Worm (Caenorhabditis elegans) whole organism, mixed stage, embryonic: ENCODE data around the gene F49C5.10.
"Not testable (repeated sequence)": the region's sequence is repeated elsewhere in the genome, so short reads cannot be mapped to it uniquely, and the experiment has no call there.

Experiments used
- M03D4.4 ChIP-seq: sonication (generic microtip); optimal IDR thresholded peaks from 2 replicates; lab custom pipeline; 2017; ENCODE audit warnings: mild to moderate bottlenecking, missing genetic modification characterization, missing compliant biosample characterization
- bed-3 ChIP-seq: fragments of 200-800 bp; sonication (Bioruptor generic); optimal IDR thresholded peaks from 3 replicates; lab custom pipeline; 2018; ENCODE audit warnings: mild to moderate bottlenecking, missing genetic modification characterization, moderate library complexity, missing compliant biosample characterization
- ceh-39 ChIP-seq: fragments of 150-350 bp; optimal IDR thresholded peaks from 2 replicates; lab custom pipeline; 2014; ENCODE audit warnings: missing biosample characterization, missing genetic modification characterization
- ceh-43 ChIP-seq: fragments of 200-800 bp; sonication (Bioruptor generic); optimal IDR thresholded peaks from 2 replicates; lab custom pipeline; 2018; ENCODE audit warnings: mild to moderate bottlenecking, missing genetic modification characterization, moderate library complexity, missing compliant biosample characterization
- ceh-83 ChIP-seq: fragments of 200-800 bp; sonication (Bioruptor generic); optimal IDR thresholded peaks from 2 replicates; lab custom pipeline; 2018; ENCODE audit warnings: mild to moderate bottlenecking, missing genetic modification characterization, missing compliant biosample characterization
- cnd-1 ChIP-seq: fragments of 200-800 bp; sonication (Bioruptor generic); optimal IDR thresholded peaks from 2 replicates; lab custom pipeline; 2018; ENCODE audit warnings: mild to moderate bottlenecking, missing genetic modification characterization, missing compliant biosample characterization
- drap-1 ChIP-seq: fragments of 200-800 bp; sonication (Bioruptor generic); optimal IDR thresholded peaks from 3 replicates; lab custom pipeline; 2018; ENCODE audit warnings: mild to moderate bottlenecking, missing genetic modification characterization, missing compliant biosample characterization
- elt-1 ChIP-seq: sonication (generic microtip); optimal IDR thresholded peaks from 2 replicates; lab custom pipeline; 2017; ENCODE audit warnings: missing genetic modification characterization, mild to moderate bottlenecking, missing compliant biosample characterization, antibody characterized with exemption, moderate library complexity, borderline replicate concordance; ENCODE audit not compliant: insufficient read depth
- elt-3 ChIP-seq: fragments of 150-350 bp; optimal IDR thresholded peaks from 2 replicates; lab custom pipeline; 2014; ENCODE audit warnings: missing biosample characterization, missing genetic modification characterization
- flh-1 ChIP-seq: fragments of 200-800 bp; sonication (Bioruptor generic); optimal IDR thresholded peaks from 2 replicates; lab custom pipeline; 2018; ENCODE audit warnings: mild to moderate bottlenecking, missing genetic modification characterization, moderate library complexity, missing compliant biosample characterization
- ham-2 ChIP-seq: fragments of 200-800 bp; sonication (Bioruptor generic); optimal IDR thresholded peaks from 2 replicates; lab custom pipeline; 2018; ENCODE audit warnings: mild to moderate bottlenecking, missing genetic modification characterization, missing compliant biosample characterization
- hlh-1 ChIP-seq: fragments of 150-350 bp; optimal IDR thresholded peaks from 2 replicates; lab custom pipeline; 2014; ENCODE audit warnings: missing biosample characterization, missing genetic modification reagents, missing genetic modification characterization
- lin-13 ChIP-seq: fragments of 150-350 bp; optimal IDR thresholded peaks from 2 replicates; lab custom pipeline; 2014; ENCODE audit warnings: missing biosample characterization, missing genetic modification characterization
- lin-32 ChIP-seq: fragments of 200-800 bp; sonication (Bioruptor generic); optimal IDR thresholded peaks from 2 replicates; lab custom pipeline; 2018; ENCODE audit warnings: mild to moderate bottlenecking, missing genetic modification characterization, missing compliant biosample characterization
- lsy-2 ChIP-seq: fragments of 150-350 bp; optimal IDR thresholded peaks from 2 replicates; lab custom pipeline; 2014; ENCODE audit warnings: missing biosample characterization, missing genetic modification characterization
- mab-5 ChIP-seq: fragments of 150-350 bp; optimal IDR thresholded peaks from 2 replicates; lab custom pipeline; 2014; ENCODE audit warnings: missing biosample characterization, missing genetic modification characterization
- mep-1 ChIP-seq: fragments of 150-350 bp; optimal IDR thresholded peaks from 2 replicates; lab custom pipeline; 2017; ENCODE audit warnings: missing biosample characterization, missing genetic modification reagents, missing genetic modification characterization, inconsistent platforms
- mls-2 ChIP-seq: sonication (generic microtip); optimal IDR thresholded peaks from 2 replicates; lab custom pipeline; 2016; ENCODE audit warnings: mild to moderate bottlenecking, missing genetic modification characterization, moderate library complexity, missing compliant biosample characterization
- nhr-12 ChIP-seq: fragments of 150-350 bp; optimal IDR thresholded peaks from 2 replicates; lab custom pipeline; 2014; ENCODE audit warnings: missing biosample characterization, missing genetic modification characterization
- nhr-2 ChIP-seq: fragments of 150-350 bp; optimal IDR thresholded peaks from 2 replicates; lab custom pipeline; 2014; ENCODE audit warnings: missing biosample characterization, missing genetic modification characterization
- nhr-237 ChIP-seq: fragments of 150-350 bp; optimal IDR thresholded peaks from 2 replicates; lab custom pipeline; 2014; ENCODE audit warnings: missing biosample characterization, missing genetic modification characterization
- nhr-28 ChIP-seq: fragments of 150-350 bp; optimal IDR thresholded peaks from 2 replicates; lab custom pipeline; 2014; ENCODE audit warnings: missing biosample characterization, missing genetic modification characterization
- nhr-76 ChIP-seq: sonication (generic microtip); optimal IDR thresholded peaks from 2 replicates; lab custom pipeline; 2017; ENCODE audit warnings: missing biosample characterization, missing genetic modification characterization
- pha-4 ChIP-seq: fragments of 150-350 bp; optimal IDR thresholded peaks from 2 replicates; lab custom pipeline; 2018; ENCODE audit warnings: missing biosample characterization, missing genetic modification reagents, missing genetic modification characterization
- sem-2 ChIP-seq: fragments of 200-800 bp; sonication (Bioruptor generic); optimal IDR thresholded peaks from 2 replicates; lab custom pipeline; 2018; ENCODE audit warnings: mild to moderate bottlenecking, missing genetic modification characterization, missing compliant biosample characterization
- snpc-4 ChIP-seq: fragments of 150-350 bp; optimal IDR thresholded peaks from 2 replicates; lab custom pipeline; 2014; ENCODE audit warnings: missing biosample characterization, missing genetic modification characterization
- sptf-1 ChIP-seq: sonication (generic microtip); optimal IDR thresholded peaks from 2 replicates; lab custom pipeline; 2017; ENCODE audit warnings: mild to moderate bottlenecking, missing genetic modification characterization, moderate library complexity, missing compliant biosample characterization
- tbx-8 ChIP-seq: fragments of 200-800 bp; sonication (Bioruptor generic); optimal IDR thresholded peaks from 2 replicates; lab custom pipeline; 2018; ENCODE audit warnings: mild to moderate bottlenecking, missing genetic modification characterization, moderate library complexity, missing compliant biosample characterization
- unc-120 ChIP-seq: sonication (generic microtip); optimal IDR thresholded peaks from 2 replicates; lab custom pipeline; 2017; ENCODE audit warnings: missing genetic modification characterization, missing compliant biosample characterization; ENCODE audit not compliant: poor library complexity, severe bottlenecking
- unc-39 ChIP-seq: fragments of 150-350 bp; optimal IDR thresholded peaks from 2 replicates; lab custom pipeline; 2014; ENCODE audit warnings: missing biosample characterization, missing genetic modification characterization
- unc-62 ChIP-seq: fragments of 150-350 bp; optimal IDR thresholded peaks from 2 replicates; lab custom pipeline; 2014; ENCODE audit warnings: missing biosample characterization, missing genetic modification reagents, missing genetic modification characterization
- zip-8 ChIP-seq: fragments of 150-350 bp; optimal IDR thresholded peaks from 2 replicates; lab custom pipeline; 2014; ENCODE audit warnings: missing biosample characterization, missing genetic modification characterization
- ztf-11 ChIP-seq: fragments of 150-350 bp; optimal IDR thresholded peaks from 2 replicates; lab custom pipeline; 2014; ENCODE audit warnings: missing biosample characterization, missing genetic modification characterization

The F49C5.10 gene

ce11 chrII:12535297-12535803 is 11.2 kb upstream of the F49C5.10 start, which contains the start of gene nimk-1:
Gene nimk-1, plus strand, starts transcription at chrII:12535753.
- TF ChIP-seq zip-8 (tag; lab: Kevin White, UChicago), result no peak
- no peak for TF ChIP-seq unc-39 (tag; lab: Kevin White, UChicago)
- no peak for TF ChIP-seq ham-2 (GFP tag; lab: Kevin White, UChicago)
- no peak for TF ChIP-seq pha-4 (tag; lab: Kevin White, UChicago)
- no peak for TF ChIP-seq mls-2 (tag; lab: Kevin White, UChicago)
- TF ChIP-seq ceh-39 (tag; lab: Kevin White, UChicago), result no peak
- no peak for TF ChIP-seq ztf-11 (tag; lab: Kevin White, UChicago)
- TF ChIP-seq cnd-1 (tag; lab: Kevin White, UChicago), result no peak
- TF ChIP-seq hlh-1, result no peak
- no peak for TF ChIP-seq nhr-237 (tag; lab: Kevin White, UChicago)
- no peak for TF ChIP-seq unc-120
- TF ChIP-seq lin-13 (tag; lab: Kevin White, UChicago), result no peak
- no peak for TF ChIP-seq tbx-8 (GFP tag; lab: Kevin White, UChicago)
- TF ChIP-seq nhr-2 (tag; lab: Kevin White, UChicago), result no peak
- TF ChIP-seq M03D4.4, result no peak
- no peak for TF ChIP-seq lin-32 (GFP tag; lab: Kevin White, UChicago)
- no peak for TF ChIP-seq sem-2 (GFP tag; lab: Kevin White, UChicago)
- no peak for TF ChIP-seq nhr-12 (tag; lab: Kevin White, UChicago)
- TF ChIP-seq nhr-28 (tag; lab: Kevin White, UChicago), result no peak

DNA sequence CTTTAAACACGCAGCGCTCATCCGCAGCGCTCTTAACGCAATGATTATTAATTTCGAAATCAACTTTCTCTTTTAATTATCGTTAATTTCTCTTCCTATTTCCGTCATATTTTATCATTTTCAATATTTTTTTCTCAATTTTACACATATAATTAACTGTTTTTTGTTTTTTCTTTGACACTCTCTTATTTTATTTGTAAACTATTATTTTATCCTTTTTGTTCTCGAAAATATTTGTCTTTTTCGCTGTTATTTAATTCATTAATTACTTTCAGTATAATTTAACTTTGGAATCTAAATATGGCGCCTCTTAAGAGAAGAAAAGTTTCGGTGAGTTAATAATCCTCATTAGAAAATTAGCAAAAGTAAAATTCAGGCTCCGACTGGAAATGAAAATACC is 10.4 kb upstream of the F49C5.10 start, which contains the start of gene F49C5.3:
TSS of gene F49C5.3 (plus strand) at position 301 of the 400 bp plus-strand sequence.
- not testable (repeated sequence) for TF ChIP-seq unc-120; lin-32 (GFP tag; lab: Kevin White, UChicago); flh-1 (GFP tag; lab: Kevin White, UChicago)

- TF ChIP-seq zip-8 (tag; lab: Kevin White, UChicago), result no peak
- TF ChIP-seq nhr-12 (tag; lab: Kevin White, UChicago), result no peak
- TF ChIP-seq sem-2 (GFP tag; lab: Kevin White, UChicago), result no peak
- no peak for TF ChIP-seq lsy-2 (tag; lab: Kevin White, UChicago)
- TF ChIP-seq elt-1 (tag; lab: Kevin White, UChicago), result no peak
- no peak for TF ChIP-seq tbx-8 (GFP tag; lab: Kevin White, UChicago)
- no peak for TF ChIP-seq elt-3
- no peak for TF ChIP-seq sptf-1 (tag; lab: Kevin White, UChicago)
- no peak for TF ChIP-seq mep-1
- TF ChIP-seq, all 35 proteins: peak for 0
Observed at ce11 chrII:12539395-12539794, 7.2 kb upstream of the F49C5.10 start.

DNA sequence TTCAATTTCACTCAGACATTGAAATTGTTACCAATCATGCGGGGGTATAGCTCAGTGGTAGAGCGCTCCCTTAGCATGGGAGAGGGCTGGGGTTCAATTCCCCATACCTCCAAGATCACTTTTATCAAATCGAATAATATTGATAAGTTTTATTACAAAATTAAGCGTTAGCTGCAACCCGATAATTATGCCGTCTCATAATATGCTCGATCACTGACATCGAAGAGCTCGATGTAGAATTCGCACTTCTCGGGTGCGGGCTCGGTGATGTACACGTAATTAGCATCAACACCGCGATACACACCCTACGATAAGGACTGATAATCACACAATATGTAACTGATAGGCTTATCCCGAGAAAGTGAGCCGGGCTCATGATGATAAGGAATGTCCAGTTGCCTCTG is 4.0 kb upstream of the F49C5.10 start:
- TF ChIP-seq ceh-39 (tag; lab: Kevin White, UChicago), result no peak
- no peak for TF ChIP-seq flh-1 (GFP tag; lab: Kevin White, UChicago)
- no peak for TF ChIP-seq unc-39 (tag; lab: Kevin White, UChicago)
- no peak for TF ChIP-seq nhr-2 (tag; lab: Kevin White, UChicago)
- TF ChIP-seq ztf-11 (tag; lab: Kevin White, UChicago), result no peak
- no peak for TF ChIP-seq ham-2 (GFP tag; lab: Kevin White, UChicago)
- no peak for TF ChIP-seq hlh-1
- TF ChIP-seq nhr-12 (tag; lab: Kevin White, UChicago), result no peak
- TF ChIP-seq mls-2 (tag; lab: Kevin White, UChicago), result no peak
- no peak for TF ChIP-seq elt-1 (tag; lab: Kevin White, UChicago)
- no peak for TF ChIP-seq bed-3 (GFP tag; lab: Kevin White, UChicago)
- TF ChIP-seq sptf-1 (tag; lab: Kevin White, UChicago), result no peak
- no peak for TF ChIP-seq ceh-43
- no peak for TF ChIP-seq ceh-83 (GFP tag; lab: Kevin White, UChicago)
- TF ChIP-seq M03D4.4, result no peak
- no peak for TF ChIP-seq pha-4 (tag; lab: Kevin White, UChicago)
- TF ChIP-seq, all 35 proteins: peak for 0

- no peak for TF ChIP-seq hlh-1
- no peak for TF ChIP-seq sem-2 (GFP tag; lab: Kevin White, UChicago)
- no peak for TF ChIP-seq zip-8 (tag; lab: Kevin White, UChicago)
- TF ChIP-seq ham-2 (GFP tag; lab: Kevin White, UChicago), result no peak
- no peak for TF ChIP-seq M03D4.4
- TF ChIP-seq cnd-1 (tag; lab: Kevin White, UChicago), result no peak
- TF ChIP-seq nhr-28 (tag; lab: Kevin White, UChicago), result no peak
- no peak for TF ChIP-seq flh-1 (GFP tag; lab: Kevin White, UChicago)
- no peak for TF ChIP-seq lsy-2 (tag; lab: Kevin White, UChicago)
- TF ChIP-seq nhr-237 (tag; lab: Kevin White, UChicago), result no peak
- TF ChIP-seq unc-62 (GFP tag; lab: Kevin White, UChicago), result no peak
- TF ChIP-seq sptf-1 (tag; lab: Kevin White, UChicago), result no peak
- no peak for TF ChIP-seq snpc-4 (tag; lab: Kevin White, UChicago)
- TF ChIP-seq elt-1 (tag; lab: Kevin White, UChicago), result no peak
- TF ChIP-seq drap-1, result no peak
- no peak for TF ChIP-seq unc-120
- TF ChIP-seq ceh-39 (tag; lab: Kevin White, UChicago), result no peak
- no peak for TF ChIP-seq mab-5 (tag; lab: Kevin White, UChicago)
- no peak for TF ChIP-seq pha-4 (tag; lab: Kevin White, UChicago)
- TF ChIP-seq nhr-76 (tag; lab: Kevin White, UChicago), result no peak
Observed at ce11 chrII:12544533-12544932, 2.0 kb upstream of the F49C5.10 start, which contains the start of gene F49C5.9. Gene F49C5.9, minus strand, starts transcription at chrII:12544633.
